3 worm cellular contexts compared by ENCODE assay signal in the genomic region with DNA sequence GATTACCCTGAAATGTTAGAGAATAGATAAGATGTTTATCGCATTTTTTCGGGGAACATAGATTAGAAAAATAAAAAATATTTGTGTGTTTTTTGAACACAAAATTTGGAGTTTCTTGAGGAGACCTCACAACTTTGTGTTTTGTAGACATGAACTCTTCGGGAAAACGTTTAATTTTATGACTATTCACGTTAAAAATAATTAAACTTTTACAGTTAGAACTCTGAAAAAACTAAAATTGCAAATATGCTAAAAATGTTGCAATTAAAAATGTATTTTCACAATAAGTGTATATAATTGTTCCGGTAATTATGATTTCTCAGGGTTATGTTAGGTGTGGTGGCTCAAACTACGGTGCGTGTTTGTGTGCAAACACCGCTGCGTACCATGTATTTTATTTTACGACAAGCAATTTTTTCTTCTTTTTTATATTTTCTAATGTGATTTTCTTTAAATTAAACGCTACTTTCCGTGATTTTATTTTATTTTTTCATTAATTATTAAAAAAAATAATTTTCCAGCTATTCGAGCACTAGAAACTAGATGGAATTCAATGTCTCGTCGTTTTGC.
TF ChIP-seq lines count a peak whose summit lies in the region.

TSS of gene F57C2.5 (minus strand) at position 7 of the 570 bp plus-strand sequence.
TSS of gene spat-1 (plus strand) at position 520 of the 570 bp plus-strand sequence.

TF ChIP-seq in whole organism, L1 larva, 84 proteins besides CTCF, POLR2A, EP300 and RAD21 (continued from another document and continues in another):
- TF ChIP-seq ets-5 (GFP tag; IDR thresholded peaks at IDR 0.05; lab: Robert Waterston, UW) = no peak
- TF ChIP-seq lin-13 (GFP tag; optimal IDR thresholded peaks at IDR 0.05; lab: Kevin White, UChicago) = peak; percentile 61
- peak; percentile 65 for TF ChIP-seq xbp-1 (tag; optimal IDR thresholded peaks at IDR 0.05; lab: Kevin White, UChicago)
- TF ChIP-seq elt-3 (tag; optimal IDR thresholded peaks at IDR 0.05; lab: Kevin White, UChicago) = peak in 1 of 6 experiments; percentile 38
- peak; percentile 89 for TF ChIP-seq vab-15 (tag; optimal IDR thresholded peaks at IDR 0.05; lab: Kevin White, UChicago)
- peak; percentile 59 for TF ChIP-seq fkh-4 (tag; optimal IDR thresholded peaks at IDR 0.05; lab: Kevin White, UChicago; ENCODE audit: borderline replicate concordance)
- TF ChIP-seq ceh-88 (GFP tag; IDR thresholded peaks at IDR 0.05; lab: Robert Waterston, UW) = peak; percentile 71; the same call in 1 of the 2 replicates
- no peak for TF ChIP-seq hpl-2 (GFP tag; optimal IDR thresholded peaks at IDR 0.05; lab: Kevin White, UChicago)
- peak; percentile 67 for TF ChIP-seq dsc-1 (tag; optimal IDR thresholded peaks at IDR 0.05; lab: Kevin White, UChicago)
- peak; percentile 69 for TF ChIP-seq nhr-19 (GFP tag; conservative IDR thresholded peaks at IDR 0.05; lab: Robert Waterston, UW)
- no peak for TF ChIP-seq hlh-4 (tag; optimal IDR thresholded peaks at IDR 0.05; lab: Kevin White, UChicago)
- peak; percentile 88 for TF ChIP-seq snu-23 (GFP tag; optimal IDR thresholded peaks at IDR 0.05; lab: Kevin White, UChicago)
- no peak for TF ChIP-seq pag-3 (tag; optimal IDR thresholded peaks at IDR 0.05; lab: Kevin White, UChicago; ENCODE audit: borderline replicate concordance, insufficient read depth)
- TF ChIP-seq snpc-4 (tag; optimal IDR thresholded peaks at IDR 0.05; lab: Kevin White, UChicago) = peak; percentile 51
- TF ChIP-seq aha-1 (tag; optimal IDR thresholded peaks at IDR 0.05; lab: Kevin White, UChicago) = no peak
- TF ChIP-seq pax-3 (tag; optimal IDR thresholded peaks at IDR 0.05; lab: Kevin White, UChicago) = peak; percentile 87
- no peak for TF ChIP-seq ceh-8 (GFP tag; optimal IDR thresholded peaks at IDR 0.05; lab: Kevin White, UChicago)
- peak; percentile 62 for TF ChIP-seq swsn-7 (tag; optimal IDR thresholded peaks at IDR 0.05; lab: Kevin White, UChicago)
- peak in 1 of 2 experiments; percentile 9 for TF ChIP-seq mdl-1 (tag; optimal IDR thresholded peaks at IDR 0.05; lab: Kevin White, UChicago)
- peak; percentile 40 for TF ChIP-seq ceh-90 (tag; optimal IDR thresholded peaks at IDR 0.05; lab: Kevin White, UChicago)
- peak; percentile 86 for TF ChIP-seq nhr-71 (tag; optimal IDR thresholded peaks at IDR 0.05; lab: Kevin White, UChicago)
- TF ChIP-seq lin-14 (GFP tag; optimal IDR thresholded peaks at IDR 0.05; lab: Kevin White, UChicago) = no peak
- TF ChIP-seq elt-2 (tag; optimal IDR thresholded peaks at IDR 0.05; lab: Kevin White, UChicago) = peak; percentile 67
- peak; percentile 24 for TF ChIP-seq egl-13 (tag; optimal IDR thresholded peaks at IDR 0.05; lab: Kevin White, UChicago)
- peak; percentile 68 for TF ChIP-seq sox-4 (tag; optimal IDR thresholded peaks at IDR 0.05; lab: Kevin White, UChicago)
- TF ChIP-seq unc-30 (tag; optimal IDR thresholded peaks at IDR 0.05; lab: Kevin White, UChicago) = no peak
- peak; percentile 81 for TF ChIP-seq lir-3 (tag; optimal IDR thresholded peaks at IDR 0.05; lab: Kevin White, UChicago; ENCODE audit: poor library complexity)
- no peak for TF ChIP-seq C34B4.2 (tag; optimal IDR thresholded peaks at IDR 0.05; lab: Kevin White, UChicago)
- peak; percentile 62 for TF ChIP-seq nhr-90 (tag; optimal IDR thresholded peaks at IDR 0.05; lab: Kevin White, UChicago; ENCODE audit: poor library complexity)
- TF ChIP-seq nhr-20 (tag; optimal IDR thresholded peaks at IDR 0.05; lab: Kevin White, UChicago) = peak; percentile 81
- TF ChIP-seq zag-1 (tag; optimal IDR thresholded peaks at IDR 0.05; lab: Kevin White, UChicago) = no peak
- TF ChIP-seq ces-1 (GFP tag; optimal IDR thresholded peaks at IDR 0.05; lab: Kevin White, UChicago) = no peak
- TF ChIP-seq lin-15B (tag; optimal IDR thresholded peaks at IDR 0.05; lab: Kevin White, UChicago) = peak; percentile 39
- no peak for TF ChIP-seq ztf-4 (tag; optimal IDR thresholded peaks at IDR 0.05; lab: Kevin White, UChicago)
- TF ChIP-seq nhr-28 (tag; optimal IDR thresholded peaks at IDR 0.05; lab: Kevin White, UChicago) = no peak
- TF ChIP-seq unc-86 (tag; optimal IDR thresholded peaks at IDR 0.05; lab: Kevin White, UChicago) = peak; percentile 40
- peak; percentile 54 for TF ChIP-seq C04F5.9 (tag; optimal IDR thresholded peaks at IDR 0.05; lab: Kevin White, UChicago)
- peak; percentile 94 for TF ChIP-seq nhr-77 (tag; optimal IDR thresholded peaks at IDR 0.05; lab: Kevin White, UChicago)
- TF ChIP-seq skn-1 (tag; optimal IDR thresholded peaks at IDR 0.05; lab: Kevin White, UChicago) = peak; percentile 30
- TF ChIP-seq aly-2 (tag; optimal IDR thresholded peaks at IDR 0.05; lab: Kevin White, UChicago) = peak; percentile 46

TF ChIP-seq in whole organism, L3 larva, 47 proteins besides CTCF, POLR2A, EP300 and RAD21 (continued from another document):
- TF ChIP-seq unc-62 (GFP tag; optimal IDR thresholded peaks at IDR 0.05; lab: Kevin White, UChicago) = no peak
- peak; percentile 83 for TF ChIP-seq elt-2 (tag; optimal IDR thresholded peaks at IDR 0.05; lab: Kevin White, UChicago)
- no peak for TF ChIP-seq ama-1 (optimal IDR thresholded peaks at IDR 0.05; lab: Kevin White, UChicago)
- TF ChIP-seq nhr-237 (tag; optimal IDR thresholded peaks at IDR 0.05; lab: Kevin White, UChicago) = no peak
- TF ChIP-seq nhr-67 (tag; optimal IDR thresholded peaks at IDR 0.05; lab: Kevin White, UChicago) = no peak
- TF ChIP-seq eor-1 (tag; optimal IDR thresholded peaks at IDR 0.05; lab: Kevin White, UChicago) = no peak
- peak; percentile 12 for TF ChIP-seq nhr-25 (tag; optimal IDR thresholded peaks at IDR 0.05; lab: Kevin White, UChicago)
- peak; percentile 46 for TF ChIP-seq skn-1 (tag; optimal IDR thresholded peaks at IDR 0.05; lab: Kevin White, UChicago)
- TF ChIP-seq ceh-16 (tag; optimal IDR thresholded peaks at IDR 0.05; lab: Kevin White, UChicago) = no peak
- no peak for TF ChIP-seq ztf-4 (tag; optimal IDR thresholded peaks at IDR 0.05; lab: Kevin White, UChicago)
- TF ChIP-seq elt-3 (tag; optimal IDR thresholded peaks at IDR 0.05; lab: Kevin White, UChicago) = no peak
- no peak for TF ChIP-seq fos-1 (tag; optimal IDR thresholded peaks at IDR 0.05; lab: Kevin White, UChicago)
- TF ChIP-seq ZK546.5 (tag; optimal IDR thresholded peaks at IDR 0.05; lab: Kevin White, UChicago) = no peak
- no peak for TF ChIP-seq lsy-12 (tag; optimal IDR thresholded peaks at IDR 0.05; lab: Kevin White, UChicago)
- TF ChIP-seq nhr-12 (tag; optimal IDR thresholded peaks at IDR 0.05; lab: Kevin White, UChicago) = no peak
- TF ChIP-seq nhr-76 (tag; optimal IDR thresholded peaks at IDR 0.05; lab: Kevin White, UChicago) = no peak
- no peak for TF ChIP-seq R02D3.7 (tag; optimal IDR thresholded peaks at IDR 0.05; lab: Kevin White, UChicago)
- TF ChIP-seq unc-39 (tag; optimal IDR thresholded peaks at IDR 0.05; lab: Kevin White, UChicago) = no peak
- TF ChIP-seq tbx-2 (tag; optimal IDR thresholded peaks at IDR 0.05; lab: Kevin White, UChicago) = no peak
- peak; percentile 10 for TF ChIP-seq jun-1 (tag; optimal IDR thresholded peaks at IDR 0.05; lab: Kevin White, UChicago)
- no peak for TF ChIP-seq nhr-11 (tag; optimal IDR thresholded peaks at IDR 0.05; lab: Kevin White, UChicago)
- TF ChIP-seq ceh-28 (tag; optimal IDR thresholded peaks at IDR 0.05; lab: Kevin White, UChicago) = no peak
- no peak for TF ChIP-seq ztf-11 (tag; optimal IDR thresholded peaks at IDR 0.05; lab: Kevin White, UChicago)
- TF ChIP-seq sea-2 (GFP tag; optimal IDR thresholded peaks at IDR 0.05; lab: Kevin White, UChicago) = no peak
- TF ChIP-seq ceh-9 (tag; optimal IDR thresholded peaks at IDR 0.05; lab: Kevin White, UChicago) = no peak
- TF ChIP-seq mml-1 (tag; optimal IDR thresholded peaks at IDR 0.05; lab: Kevin White, UChicago) = no peak
- TF ChIP-seq daf-12 (tag; optimal IDR thresholded peaks at IDR 0.05; lab: Kevin White, UChicago) = no peak
- no peak for TF ChIP-seq fkh-2 (tag; optimal IDR thresholded peaks at IDR 0.05; lab: Kevin White, UChicago)
- TF ChIP-seq mdl-1 (tag; optimal IDR thresholded peaks at IDR 0.05; lab: Kevin White, UChicago) = no peak
- no peak for TF ChIP-seq aly-2 (tag; optimal IDR thresholded peaks at IDR 0.05; lab: Kevin White, UChicago)
TF ChIP-seq in whole organism, L3 larva: peak in this region for 12.

TF ChIP-seq in whole organism, young adult, 124 proteins besides CTCF, POLR2A, EP300 and RAD21 (continued from another document):
- TF ChIP-seq ceh-91 (GFP tag; IDR thresholded peaks at IDR 0.05; lab: Robert Waterston, UW) (peak; percentile 76), F10E7.11 (tag; optimal IDR thresholded peaks at IDR 0.05; lab: Kevin White, UChicago) (no peak), B0261.1 (tag; optimal IDR thresholded peaks at IDR 0.05; lab: Kevin White, UChicago) (peak; percentile 18), F49E8.2 (tag; optimal IDR thresholded peaks at IDR 0.05; lab: Kevin White, UChicago; ENCODE audit: insufficient read depth) (peak; percentile 38), pha-4 (tag; optimal IDR thresholded peaks at IDR 0.05; lab: Kevin White, UChicago) (no peak), hlh-12 (tag; optimal IDR thresholded peaks at IDR 0.05; lab: Kevin White, UChicago) (no peak), nhr-80 (tag; optimal IDR thresholded peaks at IDR 0.05; lab: Kevin White, UChicago) (peak; percentile 62), egrh-3 (GFP tag; IDR thresholded peaks at IDR 0.05; lab: Robert Waterston, UW) (peak; percentile 33; the same call in 1 of the 2 replicates), let-526 (GFP tag; IDR thresholded peaks at IDR 0.05; lab: Robert Waterston, UW) (0 out of 2 replicates have a peak, but pooled peaks have one; percentile 10), attf-3 (GFP tag; conservative IDR thresholded peaks at IDR 0.05; lab: Robert Waterston, UW) (peak; percentile 24; the same call in 1 of the 2 replicates), unc-130 (GFP tag; optimal IDR thresholded peaks at IDR 0.05; lab: Kevin White, UChicago) (peak; percentile 74), rcor-1 (GFP tag; IDR thresholded peaks at IDR 0.05; lab: Robert Waterston, UW) (0 out of 2 replicates have a peak, but pooled peaks have one; percentile 10), akir-1 (GFP tag; optimal IDR thresholded peaks at IDR 0.05; lab: Kevin White, UChicago) (no peak), lsl-1 (GFP tag; optimal IDR thresholded peaks at IDR 0.05; lab: Kevin White, UChicago) (peak; percentile 88), F22D6.2 (tag; optimal IDR thresholded peaks at IDR 0.05; lab: Kevin White, UChicago) (no peak), dpl-1 (GFP tag; optimal IDR thresholded peaks at IDR 0.05; lab: Kevin White, UChicago) (peak; percentile 2), let-607 (tag; optimal IDR thresholded peaks at IDR 0.05; lab: Kevin White, UChicago) (peak in 1 of 2 experiments; percentile 32), B0019.2 (GFP tag; conservative IDR thresholded peaks at IDR 0.05; lab: Robert Waterston, UW) (no peak), ceh-40 (GFP tag; IDR thresholded peaks at IDR 0.05; lab: Robert Waterston, UW) (no peak), somi-1 (GFP tag; optimal IDR thresholded peaks at IDR 0.05; lab: Kevin White, UChicago) (no peak), B0336.3 (GFP tag; IDR thresholded peaks at IDR 0.05; lab: Robert Waterston, UW) (0 out of 2 replicates have a peak, but pooled peaks have one; percentile 23), Y67H2A.10 (GFP tag; conservative IDR thresholded peaks at IDR 0.05; lab: Robert Waterston, UW) (no peak), D2030.7 (GFP tag; IDR thresholded peaks at IDR 0.05; lab: Robert Waterston, UW) (peak; percentile 76; the same call in 1 of the 2 replicates), lin-54 (GFP tag; optimal IDR thresholded peaks at IDR 0.05; lab: Kevin White, UChicago) (peak; percentile 22), madf-8 (GFP tag; conservative IDR thresholded peaks at IDR 0.05; lab: Robert Waterston, UW) (peak; percentile 12; the same call in 1 of the 2 replicates), bed-1 (GFP tag; IDR thresholded peaks at IDR 0.05; lab: Robert Waterston, UW) (no peak), aptf-2 (GFP tag; conservative IDR thresholded peaks at IDR 0.05; lab: Robert Waterston, UW) (peak; percentile 78; the same call in 1 of the 2 replicates), ztf-18 (tag; optimal IDR thresholded peaks at IDR 0.05; lab: Kevin White, UChicago) (peak; percentile 42), ceh-100 (GFP tag; IDR thresholded peaks at IDR 0.05; lab: Robert Waterston, UW) (peak; percentile 97), mxl-1 (tag; optimal IDR thresholded peaks at IDR 0.05; lab: Kevin White, UChicago) (no peak), athp-1 (tag; optimal IDR thresholded peaks at IDR 0.05; lab: Kevin White, UChicago) (peak; percentile 36)
